Worm (Caenorhabditis elegans) whole organism, early embryonic: ENCODE data around the gene twk-6.

Experiments used
- B0310.2 ChIP-seq: sonication (generic microtip); optimal IDR thresholded peaks from 2 replicates; lab custom pipeline; 2016; ENCODE audit warnings: mild to moderate bottlenecking, missing genetic modification characterization, missing compliant biosample characterization
- F13C5.2 ChIP-seq: sonication (generic microtip); optimal IDR thresholded peaks from 2 replicates; lab custom pipeline; 2017; ENCODE audit warnings: mild to moderate bottlenecking, missing genetic modification characterization, inconsistent platforms, missing compliant biosample characterization
- ama-1 ChIP-seq: fragments of 150-350 bp; optimal IDR thresholded peaks from 2 replicates; lab custom pipeline; 2014
- ceh-13 ChIP-seq: fragments of 200-800 bp; sonication (Bioruptor generic); optimal IDR thresholded peaks from 2 replicates; lab custom pipeline; 2018; ENCODE audit warnings: mild to moderate bottlenecking, missing genetic modification characterization, missing compliant biosample characterization
- ceh-36 ChIP-seq: sonication (generic microtip); optimal IDR thresholded peaks from 2 replicates; lab custom pipeline; 2016; ENCODE audit warnings: missing genetic modification characterization, inconsistent platforms, missing compliant biosample characterization
- ets-7 ChIP-seq: sonication (generic microtip); optimal IDR thresholded peaks from 2 replicates; lab custom pipeline; 2016; ENCODE audit warnings: missing genotype, missing genetic modification characterization, missing compliant biosample characterization
- flt-1 ChIP-seq: fragments of 200-800 bp; sonication (Bioruptor generic); IDR thresholded peaks from 2 replicates; pipeline ENCODE4 v1.3.6; 2022; ENCODE audit warnings: missing genetic modification characterization, missing compliant biosample characterization
- hmbx-1 ChIP-seq: sonication (generic microtip); optimal IDR thresholded peaks from 2 replicates; lab custom pipeline; 2016; ENCODE audit warnings: mild to moderate bottlenecking, missing genetic modification characterization, missing compliant biosample characterization
- hmg-4 ChIP-seq: fragments of 200-800 bp; sonication (Bioruptor generic); optimal IDR thresholded peaks from 2 replicates; lab custom pipeline; 2018; ENCODE audit warnings: mild to moderate bottlenecking, missing genetic modification characterization, missing compliant biosample characterization
- hnd-1 ChIP-seq: sonication (generic microtip); optimal IDR thresholded peaks from 2 replicates; lab custom pipeline; 2016; ENCODE audit warnings: missing genetic modification characterization, missing compliant biosample characterization
- pes-1 ChIP-seq: fragments of 200-800 bp; sonication (Bioruptor generic); IDR thresholded peaks from 2 replicates; pipeline ENCODE4 v1.3.6; 2022; ENCODE audit warnings: missing genetic modification reagents, missing genetic modification characterization, missing compliant biosample characterization
- scrt-1 ChIP-seq: fragments of 200-800 bp; sonication (Bioruptor generic); IDR thresholded peaks from 2 replicates; pipeline ENCODE4 v1.3.6; 2022; ENCODE audit warnings: missing genetic modification characterization, missing compliant biosample characterization
- sea-1 ChIP-seq: fragments of 200-800 bp; sonication (Bioruptor generic); conservative IDR thresholded peaks from 2 replicates; pipeline ENCODE4 v1.3.6; 2022; ENCODE audit warnings: missing genetic modification characterization, missing compliant biosample characterization
- tra-4 ChIP-seq: sonication (generic microtip); optimal IDR thresholded peaks from 2 replicates; lab custom pipeline; 2017; ENCODE audit warnings: missing genetic modification characterization, missing compliant biosample characterization

DNA sequence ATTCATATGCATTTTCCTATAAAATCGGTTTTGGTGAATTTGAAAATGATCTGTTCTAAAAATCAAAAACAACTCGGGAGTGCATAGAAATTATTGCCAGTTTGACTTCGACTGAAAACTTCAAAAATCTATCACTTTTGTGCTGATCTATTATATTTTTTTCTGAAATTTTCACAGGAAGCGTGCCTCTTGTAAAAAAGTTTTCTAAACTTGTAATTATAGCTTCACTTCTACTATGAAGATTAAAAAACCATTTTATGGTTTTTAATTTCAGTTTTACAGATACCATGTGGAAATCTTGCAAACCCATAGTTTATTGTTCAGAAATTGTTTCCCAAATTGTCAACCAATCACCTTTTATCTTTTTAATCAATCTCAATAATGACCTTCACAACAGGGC lies 8.7 kb upstream of the twk-6 start, which contains the start of gene F17C8.9:
- TF ChIP-seq pes-1 (GFP tag; lab: Robert Waterston, UW) = no peak
- TF ChIP-seq hmbx-1 (tag; lab: Kevin White, UChicago) = no peak
- TF ChIP-seq ama-1 (lab: Kevin White, UChicago) = no peak
- TF ChIP-seq flt-1 (GFP tag; lab: Robert Waterston, UW) = no peak
- TF ChIP-seq B0310.2 = no peak
- TF ChIP-seq tra-4 = no peak
- no peak for TF ChIP-seq ceh-36 (tag; lab: Kevin White, UChicago)
- TF ChIP-seq hmg-4 (GFP tag; lab: Kevin White, UChicago) = no peak
- no peak for TF ChIP-seq ets-7 (tag; lab: Kevin White, UChicago)
- TF ChIP-seq ceh-13 = no peak
- no peak for TF ChIP-seq F13C5.2 (tag; lab: Kevin White, UChicago)
- no peak for TF ChIP-seq sea-1 (GFP tag; lab: Robert Waterston, UW)
- TF ChIP-seq scrt-1 (GFP tag; lab: Robert Waterston, UW) = no peak
- no peak for TF ChIP-seq hnd-1 (tag; lab: Kevin White, UChicago)
